Worm (Caenorhabditis elegans) whole organism, L2 larva: Measurements from ENCODE around the gene srh-30.
A peak's percentile ranks its signal among the peaks of the same experiment; 100 is the strongest.

Source experiments
- C34F6.9 ChIP-seq: fragments of 150-350 bp; optimal IDR thresholded peaks from 2 replicates; lab custom pipeline; 2014; ENCODE audit warnings: missing biosample characterization, missing genetic modification characterization
- R02D3.7 ChIP-seq: fragments of 150-350 bp; optimal IDR thresholded peaks from 2 replicates; lab custom pipeline; 2014; ENCODE audit warnings: missing biosample characterization, missing genetic modification characterization
- Y55F3AM.14 ChIP-seq: fragments of 200-800 bp; sonication (Bioruptor generic); optimal IDR thresholded peaks from 2 replicates; lab custom pipeline; 2018; ENCODE audit warnings: mild to moderate bottlenecking, missing genetic modification characterization, missing compliant biosample characterization
- ZK546.5 ChIP-seq: sonication (generic microtip); optimal IDR thresholded peaks from 2 replicates; lab custom pipeline; 2017; ENCODE audit warnings: missing biosample characterization, missing genetic modification characterization
- alr-1 ChIP-seq: fragments of 150-350 bp; optimal IDR thresholded peaks from 2 replicates; lab custom pipeline; 2014; ENCODE audit warnings: missing biosample characterization, missing genetic modification characterization
- blmp-1 ChIP-seq: sonication (generic microtip); optimal IDR thresholded peaks from 2 replicates; lab custom pipeline; 2017; ENCODE audit warnings: missing genetic modification characterization, mild to moderate bottlenecking, missing compliant biosample characterization, antibody characterized with exemption, moderate library complexity; ENCODE audit not compliant: insufficient read depth
- ceh-16 ChIP-seq: fragments of 150-350 bp; optimal IDR thresholded peaks from 2 replicates; lab custom pipeline; 2014; ENCODE audit warnings: missing biosample characterization, missing genetic modification characterization
- ceh-82 ChIP-seq: fragments of 150-350 bp; optimal IDR thresholded peaks from 2 replicates; lab custom pipeline; 2014; ENCODE audit warnings: missing biosample characterization, missing genetic modification characterization
- crh-2 ChIP-seq: sonication (generic microtip); optimal IDR thresholded peaks from 2 replicates; lab custom pipeline; 2017; ENCODE audit warnings: missing biosample characterization, missing genetic modification characterization
- elt-1 ChIP-seq: fragments of 150-350 bp; optimal IDR thresholded peaks from 2 replicates; lab custom pipeline; 2014; ENCODE audit warnings: missing biosample characterization, missing genetic modification characterization
- elt-3 ChIP-seq: sonication (generic microtip); optimal IDR thresholded peaks from 2 replicates; lab custom pipeline; 2017; ENCODE audit warnings: missing biosample characterization, missing genetic modification characterization
- fos-1 ChIP-seq: fragments of 150-350 bp; optimal IDR thresholded peaks from 2 replicates; lab custom pipeline; 2014; ENCODE audit warnings: missing biosample characterization, missing genetic modification characterization
- gmeb-1 ChIP-seq: fragments of 150-350 bp; optimal IDR thresholded peaks from 2 replicates; lab custom pipeline; 2014; ENCODE audit warnings: missing biosample characterization, missing genetic modification characterization
- lin-11 ChIP-seq: fragments of 150-350 bp; sonication (generic microtip); optimal IDR thresholded peaks from 2 replicates; lab custom pipeline; 2014; ENCODE audit warnings: missing biosample characterization, missing genetic modification characterization, inconsistent platforms, mixed read lengths
- lin-13 ChIP-seq: fragments of 150-350 bp; optimal IDR thresholded peaks from 2 replicates; lab custom pipeline; 2014; ENCODE audit warnings: missing biosample characterization, missing genetic modification reagents, missing genetic modification characterization
- mab-5 ChIP-seq: fragments of 150-350 bp; optimal IDR thresholded peaks from 2 replicates; lab custom pipeline; 2014; ENCODE audit warnings: missing biosample characterization, missing genetic modification characterization
- mbf-1 ChIP-seq: sonication (generic microtip); optimal IDR thresholded peaks from 2 replicates; lab custom pipeline; 2017; ENCODE audit warnings: missing biosample characterization, missing genetic modification characterization
- mdl-1 ChIP-seq, 2 experiments: fragments of 150-350 bp in 1 of 2; sonication (generic microtip) in 1 of 2; optimal IDR thresholded peaks; 2 replicates each; lab custom pipeline; 2017; ENCODE audit warnings: missing biosample characterization in 2 of 2, missing genetic modification characterization in 2 of 2
- nhr-10 ChIP-seq: sonication (generic microtip); optimal IDR thresholded peaks from 2 replicates; lab custom pipeline; 2017; ENCODE audit warnings: missing biosample characterization, missing genetic modification characterization
- nhr-129 ChIP-seq: fragments of 150-350 bp; optimal IDR thresholded peaks from 2 replicates; lab custom pipeline; 2014; ENCODE audit warnings: missing biosample characterization, missing genetic modification characterization
- nhr-21 ChIP-seq: fragments of 150-350 bp; optimal IDR thresholded peaks from 2 replicates; lab custom pipeline; 2014; ENCODE audit warnings: missing biosample characterization, missing genetic modification characterization
- nhr-237 ChIP-seq: fragments of 150-350 bp; optimal IDR thresholded peaks from 2 replicates; lab custom pipeline; 2014; ENCODE audit warnings: missing biosample characterization, missing genetic modification characterization
- nhr-25 ChIP-seq: fragments of 150-350 bp; sonication (generic microtip); optimal IDR thresholded peaks from 3 replicates; lab custom pipeline; 2014; ENCODE audit warnings: missing biosample characterization, missing genetic modification characterization
- nhr-6 ChIP-seq: fragments of 150-350 bp; optimal IDR thresholded peaks from 2 replicates; lab custom pipeline; 2014; ENCODE audit warnings: missing biosample characterization, missing genetic modification characterization
- nhr-77 ChIP-seq: fragments of 150-350 bp; optimal IDR thresholded peaks from 2 replicates; lab custom pipeline; 2014; ENCODE audit warnings: missing biosample characterization, missing genetic modification characterization
- skn-1 ChIP-seq: sonication (generic microtip); optimal IDR thresholded peaks from 2 replicates; lab custom pipeline; 2017; ENCODE audit warnings: missing biosample characterization, missing genetic modification characterization
- sma-9 ChIP-seq, 2 experiments: fragments of 150-350 bp in 1 of 2; sonication (generic microtip) in 1 of 2; optimal IDR thresholded peaks; 2 replicates each; lab custom pipeline; 2014 to 2016; ENCODE audit warnings: missing genetic modification characterization in 2 of 2, mild to moderate bottlenecking in 1 of 2, missing biosample characterization in 1 of 2, missing compliant biosample characterization in 1 of 2, missing genetic modification reagents in 1 of 2, moderate library complexity in 1 of 2
- snpc-4 ChIP-seq: fragments of 150-350 bp; optimal IDR thresholded peaks from 2 replicates; lab custom pipeline; 2014; ENCODE audit warnings: missing biosample characterization, missing genetic modification characterization
- unc-39 ChIP-seq: fragments of 150-350 bp; optimal IDR thresholded peaks from 2 replicates; lab custom pipeline; 2014; ENCODE audit warnings: missing biosample characterization, missing genetic modification characterization
- unc-55 ChIP-seq: fragments of 150-350 bp; sonication (generic microtip); optimal IDR thresholded peaks from 3 replicates; lab custom pipeline; 2014; ENCODE audit warnings: missing biosample characterization, missing genetic modification reagents, missing genetic modification characterization
- unc-62 ChIP-seq: fragments of 150-350 bp; optimal IDR thresholded peaks from 2 replicates; lab custom pipeline; 2014; ENCODE audit warnings: missing biosample characterization, missing genetic modification reagents, missing genetic modification characterization
- zag-1 ChIP-seq: fragments of 150-350 bp; optimal IDR thresholded peaks from 2 replicates; lab custom pipeline; 2014; ENCODE audit warnings: missing biosample characterization, missing genetic modification characterization
- ztf-1 ChIP-seq: fragments of 200-800 bp; sonication (Bioruptor generic); conservative IDR thresholded peaks from 2 replicates; pipeline ENCODE4 v1.3.6; 2022; ENCODE audit warnings: missing genetic modification characterization, missing compliant biosample characterization
- ztf-11 ChIP-seq: sonication (generic microtip); optimal IDR thresholded peaks from 2 replicates; lab custom pipeline; 2017; ENCODE audit warnings: missing biosample characterization, missing genetic modification characterization

srh-30 gene

ce11 chrV:6771645-6772044 is at the start of gene srh-30:
Gene srh-30 (minus strand): TSS chrV:6771745.
- TF ChIP-seq ceh-16 (tag; lab: Kevin White, UChicago) (no peak), nhr-6 (tag; lab: Kevin White, UChicago) (no peak), zag-1 (tag; lab: Kevin White, UChicago) (no peak), snpc-4 (tag; lab: Kevin White, UChicago) (no peak), nhr-25 (no peak), nhr-129 (tag; lab: Kevin White, UChicago) (no peak), lin-13 (GFP tag; lab: Kevin White, UChicago) (no peak)

DNA sequence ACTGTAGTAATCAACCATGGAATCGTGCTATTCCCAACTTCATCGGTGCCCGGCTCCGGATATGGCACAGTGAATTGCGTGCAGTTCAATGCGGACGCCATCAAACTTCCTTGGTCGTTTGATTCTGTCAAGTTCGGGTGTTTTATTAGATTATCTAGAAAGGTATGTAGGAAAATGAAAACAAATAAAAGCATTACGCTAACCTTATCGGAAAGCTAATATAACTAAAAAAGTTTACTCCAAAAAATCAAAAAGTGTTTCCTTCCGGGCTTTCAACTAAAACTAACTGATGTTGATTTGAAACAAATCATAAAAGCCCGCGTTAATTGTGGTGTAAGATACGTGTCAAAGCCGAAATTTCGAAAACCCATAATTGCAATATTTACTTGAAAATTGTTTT is 48.3 kb upstream of the srh-30 start, which contains the start of gene dmsr-13:
dmsr-13 (minus strand) TSS at position 101 of the 400 bp plus-strand sequence.
- TF ChIP-seq skn-1 (tag; lab: Kevin White, UChicago) (no peak), nhr-129 (tag; lab: Kevin White, UChicago) (no peak), mbf-1 (tag; lab: Kevin White, UChicago) (no peak), elt-1 (tag; lab: Kevin White, UChicago) (no peak), sma-9 (GFP tag; optimal IDR thresholded peaks at IDR 0.05; lab: Kevin White, UChicago) (no peak), sma-9 (tag; optimal IDR thresholded peaks at IDR 0.05; lab: Kevin White, UChicago) (no peak), R02D3.7 (no peak), unc-62 (GFP tag; lab: Kevin White, UChicago) (no peak), mab-5 (tag; lab: Kevin White, UChicago) (no peak), unc-39 (no peak), lin-11 (tag; lab: Kevin White, UChicago) (no peak), unc-55 (no peak)

ce11 chrV:6817184-6817583 is 45.6 kb upstream of the srh-30 start, which contains the start of gene dmsr-14:
Gene dmsr-14 (minus strand): TSS chrV:6817284.
- TF ChIP-seq unc-55: no peak
- TF ChIP-seq nhr-237 (tag; lab: Kevin White, UChicago): no peak
- TF ChIP-seq elt-3 (tag; lab: Kevin White, UChicago): no peak
- no peak for TF ChIP-seq blmp-1 (tag; lab: Kevin White, UChicago)
- TF ChIP-seq ZK546.5: no peak
- no peak for TF ChIP-seq Y55F3AM.14 (GFP tag; lab: Kevin White, UChicago)
- TF ChIP-seq ceh-82 (tag; lab: Kevin White, UChicago): no peak
- TF ChIP-seq C34F6.9: no peak
- TF ChIP-seq ceh-16 (tag; lab: Kevin White, UChicago): no peak
- TF ChIP-seq ztf-1 (GFP tag; lab: Robert Waterston, UW): no peak
- no peak for TF ChIP-seq nhr-25
- TF ChIP-seq, all 48 proteins: peak for 0

DNA sequence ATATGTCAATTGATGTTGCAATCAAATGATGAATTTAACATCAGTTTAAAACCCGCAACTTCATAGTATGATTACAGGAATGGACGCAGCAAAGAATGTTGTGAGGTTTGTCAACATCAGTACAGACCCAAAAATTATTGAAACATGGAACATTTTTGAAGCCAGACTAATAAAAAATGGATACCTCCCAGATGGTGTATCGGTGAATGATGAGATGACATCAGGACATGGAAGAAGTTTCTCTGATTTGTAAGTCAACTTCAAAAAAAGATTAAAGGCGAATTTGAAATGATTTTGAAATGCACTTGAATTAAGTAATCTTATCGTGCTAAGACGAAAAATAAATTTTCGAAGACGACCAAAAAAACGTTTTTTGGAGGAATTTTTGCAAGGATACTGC is 42.3 kb upstream of the srh-30 start:
- no peak for TF ChIP-seq alr-1 (tag; lab: Kevin White, UChicago)
- TF ChIP-seq nhr-77 (tag; lab: Kevin White, UChicago): no peak
- TF ChIP-seq crh-2: no peak
- no peak for TF ChIP-seq nhr-129 (tag; lab: Kevin White, UChicago)
- TF ChIP-seq blmp-1 (tag; lab: Kevin White, UChicago): no peak
- TF ChIP-seq gmeb-1 (tag; lab: Kevin White, UChicago): no peak
- TF ChIP-seq ceh-16 (tag; lab: Kevin White, UChicago): no peak
- TF ChIP-seq ztf-11 (tag; lab: Kevin White, UChicago): no peak
- no peak for TF ChIP-seq nhr-21 (tag; lab: Kevin White, UChicago)
- no peak for TF ChIP-seq skn-1 (tag; lab: Kevin White, UChicago)
- no peak for TF ChIP-seq Y55F3AM.14 (GFP tag; lab: Kevin White, UChicago)
- TF ChIP-seq nhr-25: no peak
- no peak for TF ChIP-seq nhr-10 (tag; lab: Kevin White, UChicago)
- TF ChIP-seq mbf-1 (tag; lab: Kevin White, UChicago): no peak
- no peak for TF ChIP-seq sma-9 (GFP tag; optimal IDR thresholded peaks at IDR 0.05; lab: Kevin White, UChicago)
- no peak for TF ChIP-seq sma-9 (tag; optimal IDR thresholded peaks at IDR 0.05; lab: Kevin White, UChicago)
- TF ChIP-seq snpc-4 (tag; lab: Kevin White, UChicago): no peak
- TF ChIP-seq unc-39: no peak
- no peak for TF ChIP-seq ztf-1 (GFP tag; lab: Robert Waterston, UW)
- no peak for TF ChIP-seq mdl-1 (tag; optimal IDR thresholded peaks at IDR 0.05; lab: Kevin White, UChicago)

- TF ChIP-seq nhr-6 (tag; lab: Kevin White, UChicago): no peak
- TF ChIP-seq crh-2: no peak
- TF ChIP-seq nhr-237 (tag; lab: Kevin White, UChicago): no peak
- peak; percentile 91 for TF ChIP-seq fos-1
- TF ChIP-seq nhr-10 (tag; lab: Kevin White, UChicago): no peak
Observed at ce11 chrV:6811863-6812262, 40.3 kb upstream of the srh-30 start.
